Worm (Caenorhabditis elegans) whole organism, late embryonic: ENCODE data around the gene hrg-6.

ENCODE experiments used
- C08G9.2 ChIP-seq: sonication (generic microtip); optimal IDR thresholded peaks from 2 replicates; lab custom pipeline; 2016; ENCODE audit warnings: mild to moderate bottlenecking, missing genetic modification characterization, moderate library complexity, missing compliant biosample characterization
- F13H6.1 ChIP-seq: sonication (generic microtip); optimal IDR thresholded peaks from 2 replicates; lab custom pipeline; 2016; ENCODE audit warnings: missing genetic modification characterization, missing compliant biosample characterization
- K02D7.2 ChIP-seq: sonication (generic microtip); optimal IDR thresholded peaks from 2 replicates; lab custom pipeline; 2017; ENCODE audit warnings: mild to moderate bottlenecking, missing genetic modification characterization, missing compliant biosample characterization
- K09A11.1 ChIP-seq: sonication (generic microtip); optimal IDR thresholded peaks from 2 replicates; lab custom pipeline; 2017; ENCODE audit warnings: antibody characterized with exemption, mild to moderate bottlenecking, missing genetic modification characterization, missing compliant biosample characterization; ENCODE audit not compliant: insufficient read depth
- T23F11.4 ChIP-seq: fragments of 200-800 bp; sonication (Bioruptor generic); optimal IDR thresholded peaks from 2 replicates; lab custom pipeline; 2018; ENCODE audit warnings: mild to moderate bottlenecking, missing genetic modification characterization, missing compliant biosample characterization
- Y22D7AL.16 ChIP-seq: sonication (generic microtip); optimal IDR thresholded peaks from 2 replicates; lab custom pipeline; 2016; ENCODE audit warnings: missing genetic modification characterization, missing compliant biosample characterization
- ama-1 ChIP-seq: fragments of 150-350 bp; optimal IDR thresholded peaks from 2 replicates; lab custom pipeline; 2014
- ceh-14 ChIP-seq: sonication (generic microtip); optimal IDR thresholded peaks from 2 replicates; lab custom pipeline; 2016; ENCODE audit warnings: missing genotype, missing genetic modification characterization, missing compliant biosample characterization
- ceh-18 ChIP-seq: sonication (generic microtip); optimal IDR thresholded peaks from 2 replicates; lab custom pipeline; 2016; ENCODE audit warnings: missing genetic modification characterization, missing compliant biosample characterization
- ceh-19 ChIP-seq: fragments of 200-800 bp; sonication (Bioruptor generic); optimal IDR thresholded peaks from 2 replicates; lab custom pipeline; 2018; ENCODE audit warnings: mild to moderate bottlenecking, missing genetic modification characterization, missing compliant biosample characterization
- ceh-2 ChIP-seq: sonication (generic microtip); optimal IDR thresholded peaks from 2 replicates; lab custom pipeline; 2016; ENCODE audit warnings: missing genotype, missing genetic modification characterization, missing compliant biosample characterization
- ceh-22 ChIP-seq: sonication (generic microtip); optimal IDR thresholded peaks from 2 replicates; lab custom pipeline; 2017; ENCODE audit warnings: missing biosample characterization, missing genetic modification characterization
- ceh-24 ChIP-seq: sonication (generic microtip); optimal IDR thresholded peaks from 2 replicates; lab custom pipeline; 2016; ENCODE audit warnings: mild to moderate bottlenecking, missing genetic modification characterization, missing compliant biosample characterization
- ceh-34 ChIP-seq: sonication (generic microtip); optimal IDR thresholded peaks from 2 replicates; lab custom pipeline; 2016; ENCODE audit warnings: mild to moderate bottlenecking, missing genetic modification characterization, missing compliant biosample characterization
- ceh-45 ChIP-seq: fragments of 200-800 bp; sonication (Bioruptor generic); IDR thresholded peaks from 2 replicates; pipeline ENCODE4 v1.3.6; 2022; ENCODE audit warnings: missing genetic modification reagents, missing genetic modification characterization, missing compliant biosample characterization
- ceh-6 ChIP-seq: fragments of 200-800 bp; sonication (Bioruptor generic); optimal IDR thresholded peaks from 2 replicates; lab custom pipeline; 2018; ENCODE audit warnings: mild to moderate bottlenecking, missing genetic modification characterization, missing compliant biosample characterization
- dmd-4 ChIP-seq: sonication (generic microtip); optimal IDR thresholded peaks from 2 replicates; lab custom pipeline; 2016; ENCODE audit warnings: borderline replicate concordance, missing genetic modification characterization, missing compliant biosample characterization
- dve-1 ChIP-seq: sonication (generic microtip); optimal IDR thresholded peaks from 2 replicates; lab custom pipeline; 2017; ENCODE audit warnings: antibody characterized with exemption, mild to moderate bottlenecking, missing genetic modification characterization, missing compliant biosample characterization
- elt-2 ChIP-seq: sonication (generic microtip); optimal IDR thresholded peaks from 2 replicates; lab custom pipeline; 2016; ENCODE audit warnings: missing genetic modification reagents, missing genetic modification characterization, missing compliant biosample characterization
- elt-4 ChIP-seq: sonication (generic microtip); optimal IDR thresholded peaks from 2 replicates; lab custom pipeline; 2016; ENCODE audit warnings: missing genetic modification characterization, missing compliant biosample characterization
- eyg-1 ChIP-seq: sonication (generic microtip); optimal IDR thresholded peaks from 2 replicates; lab custom pipeline; 2016; ENCODE audit warnings: missing genotype, missing genetic modification characterization, missing compliant biosample characterization
- fax-1 ChIP-seq: sonication (generic microtip); optimal IDR thresholded peaks from 2 replicates; lab custom pipeline; 2016; ENCODE audit warnings: missing genotype, missing genetic modification characterization, missing compliant biosample characterization
- hlh-6 ChIP-seq: sonication (generic microtip); optimal IDR thresholded peaks from 2 replicates; lab custom pipeline; 2016; ENCODE audit warnings: missing genotype, missing genetic modification characterization, missing compliant biosample characterization
- lin-11 ChIP-seq: fragments of 200-800 bp; sonication (Bioruptor generic); optimal IDR thresholded peaks from 2 replicates; lab custom pipeline; 2018; ENCODE audit warnings: mild to moderate bottlenecking, missing genetic modification characterization, missing compliant biosample characterization
- madf-2 ChIP-seq: sonication (generic microtip); optimal IDR thresholded peaks from 2 replicates; lab custom pipeline; 2017; ENCODE audit warnings: missing genetic modification characterization, missing compliant biosample characterization
- mec-3 ChIP-seq: sonication (generic microtip); optimal IDR thresholded peaks from 2 replicates; lab custom pipeline; 2016; ENCODE audit warnings: borderline replicate concordance, missing genetic modification characterization, missing compliant biosample characterization
- nfya-1 ChIP-seq: sonication (generic microtip); optimal IDR thresholded peaks from 2 replicates; lab custom pipeline; 2017; ENCODE audit warnings: missing genetic modification characterization, mild to moderate bottlenecking, missing compliant biosample characterization, antibody characterized with exemption, moderate library complexity
- nhr-232 ChIP-seq: sonication (generic microtip); optimal IDR thresholded peaks from 2 replicates; lab custom pipeline; 2016; ENCODE audit warnings: missing genetic modification characterization, missing compliant biosample characterization
- npax-4 ChIP-seq: sonication (generic microtip); optimal IDR thresholded peaks from 2 replicates; lab custom pipeline; 2016; ENCODE audit warnings: missing genetic modification characterization, missing compliant biosample characterization
- pag-3 ChIP-seq: sonication (generic microtip); optimal IDR thresholded peaks from 2 replicates; lab custom pipeline; 2016; ENCODE audit warnings: missing compliant biosample characterization, missing genetic modification characterization, borderline replicate concordance
- pax-1 ChIP-seq: fragments of 150-350 bp; optimal IDR thresholded peaks from 2 replicates; lab custom pipeline; 2014; ENCODE audit warnings: missing biosample characterization, missing genetic modification characterization
- pha-4 ChIP-seq: fragments of 150-350 bp; optimal IDR thresholded peaks from 2 replicates; lab custom pipeline; 2018; ENCODE audit warnings: missing biosample characterization, missing genetic modification reagents, missing genetic modification characterization
- pros-1 ChIP-seq: fragments of 150-350 bp; optimal IDR thresholded peaks from 2 replicates; lab custom pipeline; 2014; ENCODE audit warnings: missing biosample characterization, missing genetic modification reagents, missing genetic modification characterization
- rnt-1 ChIP-seq: sonication (generic microtip); optimal IDR thresholded peaks from 2 replicates; lab custom pipeline; 2016; ENCODE audit warnings: missing genetic modification characterization, missing compliant biosample characterization
- sdc-2 ChIP-seq: sonication (generic microtip); optimal IDR thresholded peaks from 2 replicates; lab custom pipeline; 2016; ENCODE audit warnings: missing genotype, missing genetic modification characterization, missing compliant biosample characterization
- sox-4 ChIP-seq: sonication (generic microtip); optimal IDR thresholded peaks from 2 replicates; lab custom pipeline; 2017; ENCODE audit warnings: mild to moderate bottlenecking, missing genetic modification characterization, inconsistent platforms, missing compliant biosample characterization
- syd-9 ChIP-seq: sonication (generic microtip); optimal IDR thresholded peaks from 2 replicates; lab custom pipeline; 2016; ENCODE audit warnings: mild to moderate bottlenecking, missing genetic modification characterization, moderate library complexity, missing compliant biosample characterization
- tbx-2 ChIP-seq: sonication (generic microtip); optimal IDR thresholded peaks from 2 replicates; lab custom pipeline; 2016; ENCODE audit warnings: missing genetic modification characterization, missing compliant biosample characterization
- tbx-7 ChIP-seq: sonication (generic microtip); optimal IDR thresholded peaks from 2 replicates; lab custom pipeline; 2016; ENCODE audit warnings: missing genotype, missing genetic modification characterization, missing compliant biosample characterization
- unc-3 ChIP-seq, 2 experiments: fragments of 200-800 bp in 1 of 2; sonication (Bioruptor generic) in 1 of 2; sonication (generic microtip) in 1 of 2; conservative IDR thresholded peaks in 1 of 2; optimal IDR thresholded peaks in 1 of 2; 2 replicates each; pipeline versions ENCODE4 v1.3.6 to Lab custom; 2016 to 2022; ENCODE audit warnings: missing compliant biosample characterization in 2 of 2, missing genetic modification characterization in 2 of 2, missing genetic modification reagents in 1 of 2
- unc-42 ChIP-seq: sonication (generic microtip); optimal IDR thresholded peaks from 2 replicates; lab custom pipeline; 2016; ENCODE audit warnings: missing genotype, missing genetic modification characterization, missing compliant biosample characterization
- unc-55 ChIP-seq: sonication (generic microtip); optimal IDR thresholded peaks from 2 replicates; lab custom pipeline; 2017; ENCODE audit warnings: missing biosample characterization, missing genetic modification reagents, missing genetic modification characterization
- zip-5 ChIP-seq: sonication (generic microtip); optimal IDR thresholded peaks from 2 replicates; lab custom pipeline; 2016; ENCODE audit warnings: missing genetic modification characterization, missing compliant biosample characterization
- ztf-16 ChIP-seq: sonication (generic microtip); optimal IDR thresholded peaks from 2 replicates; lab custom pipeline; 2017; ENCODE audit warnings: missing genetic modification characterization, missing compliant biosample characterization

hrg-6 gene

DNA sequence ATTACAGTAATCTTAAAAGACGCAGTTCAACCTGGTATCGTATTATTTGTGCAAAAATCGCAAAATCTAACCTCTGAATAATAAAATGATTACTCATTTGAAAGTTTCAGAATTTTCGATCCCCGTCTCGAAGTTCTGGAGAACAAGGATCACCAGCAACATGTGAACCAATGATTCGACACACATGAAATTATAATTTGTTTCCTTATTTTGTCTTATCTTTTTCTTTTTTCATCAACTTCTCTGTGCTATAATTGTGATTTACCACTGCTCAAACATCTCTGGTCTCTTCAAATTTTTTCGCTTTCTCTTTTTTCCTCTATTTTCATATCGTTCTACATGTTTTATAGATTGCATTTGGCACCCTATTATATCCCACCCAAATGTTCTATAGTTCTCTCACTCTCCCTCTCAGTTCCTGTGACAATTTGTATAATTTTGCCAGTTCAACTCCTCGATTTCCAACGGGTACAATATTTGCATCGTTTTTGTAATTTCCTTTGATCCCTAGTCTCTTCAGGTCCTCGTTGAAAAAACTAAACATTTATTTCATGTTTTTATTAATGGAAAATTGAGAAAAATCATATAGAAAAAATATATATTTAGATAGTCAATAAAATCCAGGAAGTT, 30.7 kb downstream of the hrg-6 start:
- TF ChIP-seq rnt-1 (tag; lab: Kevin White, UChicago): no peak

DNA sequence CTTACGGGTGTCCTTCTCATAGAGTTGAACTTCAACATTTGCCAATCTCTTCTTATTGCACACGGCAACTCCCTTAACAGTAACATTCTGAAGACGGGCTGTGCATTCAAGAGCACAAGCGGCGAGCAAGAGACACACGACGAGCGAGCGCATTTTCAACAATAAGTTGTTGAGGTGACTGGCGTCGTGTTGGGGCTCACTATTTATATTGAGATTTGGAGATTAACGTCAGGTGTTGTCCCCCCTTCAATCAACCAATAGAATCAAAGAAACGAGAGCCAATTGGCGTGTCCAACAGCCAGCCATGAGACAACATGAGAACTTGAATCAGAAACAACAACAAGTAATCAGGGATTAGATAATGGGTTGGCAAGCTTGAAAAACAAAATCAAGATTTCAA, 31.6 kb downstream of the hrg-6 start, which contains the start of gene ttr-16:
ttr-16 (minus strand) TSS at position 176 of the 400 bp plus-strand sequence.
- TF ChIP-seq nfya-1: peak; percentile 77
- no peak for TF ChIP-seq rnt-1 (tag; lab: Kevin White, UChicago)
- TF ChIP-seq sdc-2 (tag; lab: Kevin White, UChicago): no peak
- TF ChIP-seq unc-55 (GFP tag; lab: Kevin White, UChicago): peak; percentile 88
- TF ChIP-seq dmd-4: no peak
- TF ChIP-seq pag-3 (tag; lab: Kevin White, UChicago): no peak
- no peak for TF ChIP-seq pax-1 (tag; lab: Kevin White, UChicago)
- TF ChIP-seq npax-4 (tag; lab: Kevin White, UChicago): no peak
- peak; percentile 30 for TF ChIP-seq ceh-18 (tag; lab: Kevin White, UChicago)
- TF ChIP-seq ama-1 (lab: Kevin White, UChicago): no peak
- no peak for TF ChIP-seq ztf-16 (tag; lab: Kevin White, UChicago)
- TF ChIP-seq Y22D7AL.16 (tag; lab: Kevin White, UChicago): no peak
- no peak for TF ChIP-seq nhr-232 (tag; lab: Kevin White, UChicago)
- no peak for TF ChIP-seq ceh-2 (tag; lab: Kevin White, UChicago)
- no peak for TF ChIP-seq ceh-14
- TF ChIP-seq C08G9.2 (tag; lab: Kevin White, UChicago): no peak
- TF ChIP-seq, all 69 proteins: peak for 3

DNA sequence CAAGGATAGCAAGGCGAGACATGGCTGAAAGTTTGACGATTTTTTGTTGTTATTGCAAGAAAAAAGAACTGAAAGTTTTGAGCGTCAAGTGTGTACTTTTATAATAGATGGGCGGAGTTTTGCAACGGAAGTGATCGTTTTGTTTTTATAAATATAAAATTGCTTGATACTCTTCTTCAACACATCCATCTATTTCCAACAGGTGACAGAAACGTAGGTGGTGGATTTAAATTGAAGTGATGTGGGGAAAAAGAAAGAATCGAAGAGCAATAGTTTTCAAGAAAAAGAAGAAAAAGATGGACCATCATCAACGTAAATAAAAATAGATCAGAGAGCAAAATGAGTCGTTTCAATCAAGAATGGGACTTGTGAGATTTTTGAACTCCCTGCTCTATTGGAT, 34.6 kb downstream of the hrg-6 start, which contains the start of gene ttr-17:
ttr-17 (minus strand) TSS at position 24 of the 400 bp plus-strand sequence.
- TF ChIP-seq ceh-6: no peak
- peak; percentile 51 for TF ChIP-seq ceh-18 (tag; lab: Kevin White, UChicago)

DNA sequence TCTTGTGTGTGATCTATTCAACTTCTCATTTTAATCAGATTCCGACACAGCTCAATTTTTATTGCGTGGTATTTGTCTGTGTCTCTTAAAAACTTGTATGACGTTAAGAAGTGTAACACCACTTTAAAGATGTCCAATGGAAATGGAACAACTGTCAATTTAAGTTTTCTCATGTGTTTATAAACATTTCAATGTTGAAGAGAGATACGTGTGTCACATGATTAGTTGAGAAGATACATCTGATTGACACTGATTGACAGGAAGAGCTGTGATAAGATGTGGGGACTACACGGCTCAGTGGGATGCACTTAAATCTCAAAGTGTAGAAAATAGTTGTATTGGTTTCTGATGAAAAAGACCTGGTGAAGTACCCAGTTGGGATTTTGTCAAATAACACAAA, 35.9 kb downstream of the hrg-6 start:
- TF ChIP-seq tbx-7 (tag; lab: Kevin White, UChicago) (no peak), lin-11 (tag; lab: Kevin White, UChicago) (no peak), ceh-2 (tag; lab: Kevin White, UChicago) (no peak), pha-4 (tag; lab: Kevin White, UChicago) (no peak), rnt-1 (tag; lab: Kevin White, UChicago) (peak; percentile 81), fax-1 (no peak), ceh-22 (tag; lab: Kevin White, UChicago) (no peak), tbx-2 (no peak), npax-4 (tag; lab: Kevin White, UChicago) (no peak), mec-3 (no peak), eyg-1 (tag; lab: Kevin White, UChicago) (no peak), elt-4 (tag; lab: Kevin White, UChicago) (no peak), nfya-1 (peak; percentile 47), F13H6.1 (no peak), dve-1 (no peak), sox-4 (no peak), unc-3 (GFP tag; conservative IDR thresholded peaks at IDR 0.05; lab: Robert Waterston, UW) (no peak), unc-3 (tag; optimal IDR thresholded peaks at IDR 0.05; lab: Kevin White, UChicago) (no peak), unc-55 (GFP tag; lab: Kevin White, UChicago) (peak; percentile 100), ceh-34 (no peak), ceh-24 (no peak), dmd-4 (no peak), T23F11.4 (no peak), unc-42 (tag; lab: Kevin White, UChicago) (no peak), elt-2 (tag; lab: Kevin White, UChicago) (no peak), syd-9 (tag; lab: Kevin White, UChicago) (no peak), ceh-45 (no peak), madf-2 (tag; lab: Kevin White, UChicago) (no peak), K09A11.1 (tag; lab: Kevin White, UChicago) (no peak), ceh-14 (no peak), ztf-16 (tag; lab: Kevin White, UChicago) (no peak), zip-5 (tag; lab: Kevin White, UChicago) (no peak), pros-1 (no peak), K02D7.2 (tag; lab: Kevin White, UChicago) (no peak), nhr-232 (tag; lab: Kevin White, UChicago) (no peak), hlh-6 (tag; lab: Kevin White, UChicago) (no peak), ceh-19 (GFP tag; lab: Kevin White, UChicago) (no peak)
